Fruit fly (Drosophila melanogaster) Kc167 (cell line): ENCODE data around the gene CG5466.

ENCODE experiments used
- Myc ChIP-seq: fragments of >200 bp; optimal IDR thresholded peaks from 2 replicates; lab custom pipeline; 2017; ENCODE audit warnings: missing external identifiers
- Sin3A ChIP-seq: fragments of >200 bp; optimal IDR thresholded peaks from 2 replicates; lab custom pipeline; 2018; ENCODE audit warnings: missing external identifiers
- h ChIP-seq: fragments of >200 bp; optimal IDR thresholded peaks from 3 replicates; lab custom pipeline; 2018; ENCODE audit warnings: missing external identifiers
- insv ChIP-seq: fragments of >200 bp; optimal IDR thresholded peaks from 3 replicates; lab custom pipeline; 2018; ENCODE audit warnings: missing external identifiers
- psq ChIP-seq: fragments of >200 bp; optimal IDR thresholded peaks from 2 replicates; lab custom pipeline; 2017; ENCODE audit warnings: missing external identifiers
- ttk ChIP-seq: sonication (Bioruptor generic); optimal IDR thresholded peaks from 2 replicates; lab custom pipeline; 2017; ENCODE audit warnings: missing external identifiers

dm6 chr3R:20588480-20588785 is 29.2 kb upstream of the CG5466 start, which contains the start of gene Srp72:
- TF ChIP-seq ttk (lab: Kevin White, UChicago) (no peak), psq (no peak), Sin3A (no peak), insv (lab: Kevin White, UChicago) (no peak), h (lab: Kevin White, UChicago) (no peak), Myc (lab: Kevin White, UChicago) (no peak)
